Fruit fly (Drosophila melanogaster): ENCODE measurements around the gene CG3285.

Gene CG3285

dm6 chr2L:3376684-3377086 is 46.0 kb downstream of the CG3285 start, which contains the start of the genes CG9662 and Ptpa (continued):
- peak; percentile 38 for TF ChIP-seq da (GFP tag; optimal IDR thresholded peaks at IDR 0.05)
- TF ChIP-seq kni (GFP tag; optimal IDR thresholded peaks at IDR 0.05) = no peak
- TF ChIP-seq fd64A (GFP tag; optimal IDR thresholded peaks at IDR 0.05) = no peak
- TF ChIP-seq jigr1 (GFP tag; IDR thresholded peaks at IDR 0.05) = peak; percentile 66; the same call in 1 of the 3 replicates
- peak; percentile 82 for TF ChIP-seq sob (GFP tag; IDR thresholded peaks at IDR 0.05)
- peak; percentile 31 for TF ChIP-seq CG2875 (GFP tag; optimal IDR thresholded peaks at IDR 0.05)
- TF ChIP-seq twi (tag; optimal IDR thresholded peaks at IDR 0.05) = no peak
- TF ChIP-seq pita (GFP tag; optimal IDR thresholded peaks at IDR 0.05) = no peak
- TF ChIP-seq CG14050 (GFP tag; IDR thresholded peaks at IDR 0.05) = no peak; the same call in 2 of the 3 replicates
- peak; percentile 99 for TF ChIP-seq Sry-δ (GFP tag; optimal IDR thresholded peaks at IDR 0.05)
- peak; percentile 58 for TF ChIP-seq ato (GFP tag; IDR thresholded peaks at IDR 0.05; ENCODE audit: partially characterized antibody)
- no peak for TF ChIP-seq Hr78 (GFP tag; optimal IDR thresholded peaks at IDR 0.05)
- TF ChIP-seq slou (GFP tag; optimal IDR thresholded peaks at IDR 0.05) = peak; percentile 75
- TF ChIP-seq Asciz (GFP tag; optimal IDR thresholded peaks at IDR 0.05) = no peak
- peak; percentile 54 for TF ChIP-seq jing (GFP tag; optimal IDR thresholded peaks at IDR 0.05)
- TF ChIP-seq CG10565 (GFP tag; optimal IDR thresholded peaks at IDR 0.05) = no peak
- TF ChIP-seq stwl (tag; optimal IDR thresholded peaks at IDR 0.05) = peak; percentile 85
- TF ChIP-seq yki (optimal IDR thresholded peaks at IDR 0.05) = no peak
- TF ChIP-seq Atf-2 (GFP tag; optimal IDR thresholded peaks at IDR 0.05) = peak; percentile 75
- peak; percentile 54; the same call in 1 of the 2 replicates for TF ChIP-seq Lim3 (GFP tag; IDR thresholded peaks at IDR 0.05)
- peak; percentile 90 for TF ChIP-seq CG3847 (GFP tag; IDR thresholded peaks at IDR 0.05)
- TF ChIP-seq Hr3 (GFP tag; optimal IDR thresholded peaks at IDR 0.05) = peak; percentile 88
- peak; percentile 7 for TF ChIP-seq CG7271 (tag; optimal IDR thresholded peaks at IDR 0.05)
- TF ChIP-seq CG6254 (GFP tag; optimal IDR thresholded peaks at IDR 0.05) = no peak
- peak; percentile 89 for TF ChIP-seq CG12391 (tag; optimal IDR thresholded peaks at IDR 0.05)
- TF ChIP-seq br (optimal IDR thresholded peaks at IDR 0.05) = no peak
- TF ChIP-seq ap (GFP tag; IDR thresholded peaks at IDR 0.05) = peak; percentile 21; the same call in 1 of the 2 replicates
- TF ChIP-seq D (optimal IDR thresholded peaks at IDR 0.05) = no peak
- TF ChIP-seq D (GFP tag; optimal IDR thresholded peaks at IDR 0.05) = peak; percentile 59
- peak; percentile 72 for TF ChIP-seq Mrtf (GFP tag; IDR thresholded peaks at IDR 0.05)
- peak; percentile 79 for TF ChIP-seq CG2678 (tag; optimal IDR thresholded peaks at IDR 0.05)
- peak; percentile 78 for TF ChIP-seq gro (GFP tag; optimal IDR thresholded peaks at IDR 0.05)
- TF ChIP-seq ems (GFP tag; optimal IDR thresholded peaks at IDR 0.05) = peak; percentile 82
- no peak for TF ChIP-seq CG6813 (GFP tag; optimal IDR thresholded peaks at IDR 0.05)
- TF ChIP-seq CG4404 (GFP tag; IDR thresholded peaks at IDR 0.05) = peak; percentile 82
- TF ChIP-seq CG6683 (GFP tag; optimal IDR thresholded peaks at IDR 0.05) = no peak
- peak; percentile 37 for TF ChIP-seq tup (GFP tag; optimal IDR thresholded peaks at IDR 0.05)
- no peak for TF ChIP-seq lbe (GFP tag; optimal IDR thresholded peaks at IDR 0.05)
- TF ChIP-seq Drgx (GFP tag; IDR thresholded peaks at IDR 0.05) = no peak
- TF ChIP-seq CG10267 (tag; optimal IDR thresholded peaks at IDR 0.05) = peak; percentile 80
- no peak for TF ChIP-seq CG11723 (GFP tag; optimal IDR thresholded peaks at IDR 0.05)
- peak; percentile 77 for TF ChIP-seq CG17829 (tag; optimal IDR thresholded peaks at IDR 0.05)
- no peak for TF ChIP-seq Dip2 (GFP tag; IDR thresholded peaks at IDR 0.05)
- TF ChIP-seq zen (tag; optimal IDR thresholded peaks at IDR 0.05) = peak; percentile 84
- TF ChIP-seq CG18619 (GFP tag; optimal IDR thresholded peaks at IDR 0.05) = peak; percentile 68
- TF ChIP-seq CG43689 (GFP tag; IDR thresholded peaks at IDR 0.05) = no peak
- no peak for TF ChIP-seq ash1 (GFP tag; optimal IDR thresholded peaks at IDR 0.05)
- no peak for TF ChIP-seq sd (tag; optimal IDR thresholded peaks at IDR 0.05)
- peak; percentile 41 for TF ChIP-seq CG31388 (GFP tag; optimal IDR thresholded peaks at IDR 0.05)
- peak; percentile 83 for TF ChIP-seq CG34224 (GFP tag; IDR thresholded peaks at IDR 0.05; ENCODE audit: partially characterized antibody)
- TF ChIP-seq CG6791 (GFP tag; IDR thresholded peaks at IDR 0.05; ENCODE audit: partially characterized antibody) = peak; percentile 75; the same call in 2 of the 3 replicates

Data from whole organism, embryonic.